Fruit fly (Drosophila melanogaster) whole organism, prepupa: ENCODE measurements around the gene L2HGDH.

Experiments used
- Blimp-1 ChIP-seq: fragments of 200-800 bp; sonication (Bioruptor generic); optimal IDR thresholded peaks from 3 replicates; lab custom pipeline; 2017; ENCODE audit warnings: missing biosample characterization, missing genetic modification characterization, mild to moderate bottlenecking, moderate library complexity, missing genetic modification reagents
- CG11294 ChIP-seq: fragments of 200-800 bp; sonication (Bioruptor generic); IDR thresholded peaks from 2 replicates; pipeline ENCODE4 v1.3.6; 2022; ENCODE audit warnings: missing biosample characterization, missing genetic modification characterization
- CG34406 ChIP-seq: fragments of 200-800 bp; sonication (Bioruptor generic); optimal IDR thresholded peaks from 3 replicates; lab custom pipeline; 2016; ENCODE audit warnings: missing biosample characterization, missing genetic modification characterization
- CG6854 ChIP-seq: fragments of 200-800 bp; sonication (Bioruptor generic); optimal IDR thresholded peaks from 2 replicates; lab custom pipeline; 2017; ENCODE audit warnings: missing biosample characterization, mild to moderate bottlenecking, missing genetic modification characterization
- achi ChIP-seq: fragments of 200-800 bp; sonication (Bioruptor generic); optimal IDR thresholded peaks from 3 replicates; lab custom pipeline; 2016; ENCODE audit warnings: missing biosample characterization, missing genetic modification characterization
- dac ChIP-seq: fragments of 200-800 bp; sonication (Bioruptor generic); optimal IDR thresholded peaks from 2 replicates; lab custom pipeline; 2017; ENCODE audit warnings: missing biosample characterization, mild to moderate bottlenecking, missing genetic modification characterization
- fd85E ChIP-seq: fragments of 200-800 bp; sonication (Bioruptor generic); optimal IDR thresholded peaks from 3 replicates; lab custom pipeline; 2016; ENCODE audit warnings: missing biosample characterization, missing genetic modification characterization
- lz ChIP-seq: fragments of 200-800 bp; sonication (Bioruptor generic); optimal IDR thresholded peaks from 3 replicates; lab custom pipeline; 2016; ENCODE audit warnings: missing biosample characterization, missing genetic modification characterization
- net ChIP-seq: fragments of 200-800 bp; sonication (Bioruptor generic); optimal IDR thresholded peaks from 3 replicates; lab custom pipeline; 2016; ENCODE audit warnings: missing biosample characterization, missing genetic modification characterization
- svp ChIP-seq: fragments of 200-800 bp; sonication (Bioruptor generic); peaks from one replicate; lab custom pipeline; 2016; ENCODE audit warnings: missing biosample characterization, missing genetic modification characterization
- topi ChIP-seq: fragments of 200-800 bp; sonication (Bioruptor generic); optimal IDR thresholded peaks from 3 replicates; lab custom pipeline; 2016; ENCODE audit warnings: missing biosample characterization, missing genetic modification characterization

dm6 chr2L:18946636-18947514, 27.4 kb downstream of the L2HGDH start:
- TF ChIP-seq CG34406 (GFP tag; lab: Kevin White, UChicago) (peak; percentile 86), CG11294 (no peak; the same call in 1 of the 2 replicates), CG6854 (peak; percentile 34), dac (GFP tag; lab: Kevin White, UChicago) (no peak), net (GFP tag; lab: Kevin White, UChicago) (peak; percentile 39), achi (GFP tag; lab: Kevin White, UChicago) (peak; percentile 82), svp (GFP tag; lab: Kevin White, UChicago) (peak; percentile 54), Blimp-1 (peak; percentile 60), topi (peak; percentile 61), fd85E (peak; percentile 16), lz (GFP tag; lab: Kevin White, UChicago) (peak; percentile 68)
